Fruit fly (Drosophila melanogaster) whole organism, embryonic: Measurements from ENCODE around the gene Ifrd1.

Experiments
- Aef1 ChIP-seq: fragments of 200-800 bp; sonication (Bioruptor generic); IDR thresholded peaks from 3 replicates; pipeline ENCODE4 v1.3.6; 2022; ENCODE audit warnings: missing biosample characterization, missing genetic modification characterization
- Asciz ChIP-seq: fragments of 200-800 bp; sonication (Bioruptor generic); optimal IDR thresholded peaks from 2 replicates; lab custom pipeline; 2017; ENCODE audit warnings: missing biosample characterization, mild to moderate bottlenecking, missing genetic modification characterization, missing genetic modification reagents
- Atf3 ChIP-seq: fragments of 200-800 bp; sonication (Bioruptor generic); optimal IDR thresholded peaks from 3 replicates; lab custom pipeline; 2016; ENCODE audit warnings: missing biosample characterization, missing genetic modification characterization
- Atf6 ChIP-seq: fragments of 200-800 bp; sonication (Bioruptor generic); IDR thresholded peaks from 2 replicates; pipeline ENCODE4 v1.3.6; 2022; ENCODE audit warnings: missing biosample characterization, missing genetic modification characterization
- CG10209 ChIP-seq: fragments of 200-800 bp; sonication (Bioruptor generic); optimal IDR thresholded peaks from 3 replicates; lab custom pipeline; 2017; ENCODE audit warnings: missing biosample characterization, mild to moderate bottlenecking, missing genetic modification characterization, missing genetic modification reagents
- CG10366 ChIP-seq: fragments of 200-800 bp; sonication (Bioruptor generic); IDR thresholded peaks from 2 replicates; pipeline ENCODE4 v1.3.6; 2022; ENCODE audit warnings: missing biosample characterization, missing genetic modification characterization
- CG10654 ChIP-seq: fragments of 200-800 bp; sonication (Bioruptor generic); optimal IDR thresholded peaks from 2 replicates; lab custom pipeline; 2016; ENCODE audit warnings: missing biosample characterization, missing genetic modification characterization
- CG10979 ChIP-seq: fragments of 200-800 bp; sonication (Bioruptor generic); optimal IDR thresholded peaks from 2 replicates; lab custom pipeline; 2018; ENCODE audit warnings: missing biosample characterization, mild to moderate bottlenecking, missing genetic modification characterization, moderate library complexity
- CG11504 ChIP-seq: fragments of 200-800 bp; sonication (Bioruptor generic); optimal IDR thresholded peaks from 3 replicates; lab custom pipeline; 2019; ENCODE audit warnings: missing biosample characterization, mild to moderate bottlenecking, missing genetic modification characterization, moderate library complexity
- CG12659 ChIP-seq: fragments of 200-800 bp; sonication (Bioruptor generic); optimal IDR thresholded peaks from 3 replicates; lab custom pipeline; 2017; ENCODE audit warnings: mild to moderate bottlenecking, missing biosample characterization, missing genetic modification reagents, missing genetic modification characterization
- CG1529 ChIP-seq: fragments of 200-800 bp; sonication (Bioruptor generic); optimal IDR thresholded peaks from 3 replicates; lab custom pipeline; 2018; ENCODE audit warnings: missing biosample characterization, missing genetic modification characterization
- CG17385 ChIP-seq: fragments of 200-800 bp; sonication (Bioruptor generic); optimal IDR thresholded peaks from 3 replicates; lab custom pipeline; 2018; ENCODE audit warnings: missing biosample characterization, mild to moderate bottlenecking, missing genetic modification characterization
- CG1832 ChIP-seq: fragments of 200-800 bp; sonication (Bioruptor generic); optimal IDR thresholded peaks from 2 replicates; lab custom pipeline; 2017; ENCODE audit warnings: missing biosample characterization, mild to moderate bottlenecking, missing genetic modification characterization, inconsistent platforms
- CG2120 ChIP-seq: fragments of 200-800 bp; sonication (Bioruptor generic); optimal IDR thresholded peaks from 3 replicates; lab custom pipeline; 2016; ENCODE audit warnings: missing biosample characterization, missing genetic modification characterization
- CG30020 ChIP-seq: fragments of 200-800 bp; optimal IDR thresholded peaks from 2 replicates; lab custom pipeline; 2019; ENCODE audit warnings: missing biosample characterization, mild to moderate bottlenecking, missing genetic modification characterization, moderate library complexity
- CG30403 ChIP-seq: fragments of 200-800 bp; sonication (Bioruptor generic); optimal IDR thresholded peaks from 3 replicates; lab custom pipeline; 2016; ENCODE audit warnings: missing biosample characterization, missing genetic modification characterization
- CG4424 ChIP-seq: fragments of 200-800 bp; sonication (Bioruptor generic); optimal IDR thresholded peaks from 3 replicates; lab custom pipeline; 2016; ENCODE audit warnings: missing biosample characterization, missing genetic modification characterization
- CG4730 ChIP-seq: fragments of 200-800 bp; sonication (Bioruptor generic); IDR thresholded peaks from 2 replicates; pipeline ENCODE4 v1.3.6; 2022; ENCODE audit warnings: missing biosample characterization, missing genetic modification characterization
- CG6813 ChIP-seq: fragments of 200-800 bp; sonication (Bioruptor generic); optimal IDR thresholded peaks from 2 replicates; lab custom pipeline; 2017; ENCODE audit warnings: missing biosample characterization, missing genetic modification characterization, mild to moderate bottlenecking, moderate library complexity, missing genetic modification reagents
- CG8388 ChIP-seq: fragments of 200-800 bp; sonication (Bioruptor generic); optimal IDR thresholded peaks from 2 replicates; lab custom pipeline; 2019; ENCODE audit warnings: missing biosample characterization, mild to moderate bottlenecking, missing genetic modification characterization, moderate library complexity
- CHES-1-like ChIP-seq: fragments of 200-800 bp; sonication (Bioruptor generic); optimal IDR thresholded peaks from 2 replicates; lab custom pipeline; 2016; ENCODE audit warnings: missing biosample characterization, missing genetic modification characterization
- HHEX ChIP-seq: fragments of 200-800 bp; sonication (Bioruptor generic); optimal IDR thresholded peaks from 3 replicates; lab custom pipeline; 2017; ENCODE audit warnings: missing biosample characterization, mild to moderate bottlenecking, missing genetic modification characterization, missing genetic modification reagents
- Hmr ChIP-seq: fragments of 200-800 bp; sonication (Bioruptor generic); optimal IDR thresholded peaks from 3 replicates; lab custom pipeline; 2017; ENCODE audit warnings: mild to moderate bottlenecking, missing biosample characterization, missing genetic modification reagents, missing genetic modification characterization
- Hr78 ChIP-seq, 2 experiments: fragments of 200-800 bp in 1 of 2; fragments of >200 bp in 1 of 2; sonication (Bioruptor generic) in 1 of 2; optimal IDR thresholded peaks; 2 replicates each; lab custom pipeline; 2017 to 2019; ENCODE audit warnings: missing biosample characterization in 2 of 2, missing genetic modification characterization in 2 of 2, mild to moderate bottlenecking in 1 of 2, moderate library complexity in 1 of 2
- Myb ChIP-seq: fragments of 200-800 bp; sonication (Bioruptor generic); optimal IDR thresholded peaks from 2 replicates; lab custom pipeline; 2016; ENCODE audit warnings: missing biosample characterization, missing genetic modification characterization
- Xbp1 ChIP-seq: fragments of 200-800 bp; sonication (Bioruptor generic); optimal IDR thresholded peaks from 3 replicates; lab custom pipeline; 2016; ENCODE audit warnings: missing biosample characterization, mild to moderate bottlenecking, missing genetic modification characterization
- chm ChIP-seq: fragments of 200-800 bp; sonication (Bioruptor generic); IDR thresholded peaks from 2 replicates; pipeline ENCODE4 v1.3.6; 2022; ENCODE audit warnings: missing biosample characterization, missing genetic modification characterization
- ci ChIP-seq: fragments of 200-800 bp; sonication (Bioruptor generic); IDR thresholded peaks from 3 replicates; pipeline ENCODE4 v1.3.6; 2022; ENCODE audit warnings: missing biosample characterization, missing genetic modification characterization
- dimm ChIP-seq: fragments of 200-800 bp; sonication (Bioruptor generic); IDR thresholded peaks from 2 replicates; pipeline ENCODE4 v1.3.6; 2022; ENCODE audit warnings: missing biosample characterization, missing genetic modification characterization
- dmrt99B ChIP-seq: fragments of 200-800 bp; sonication (Bioruptor generic); optimal IDR thresholded peaks from 2 replicates; lab custom pipeline; 2018; ENCODE audit warnings: missing biosample characterization, mild to moderate bottlenecking, missing genetic modification characterization, moderate library complexity
- esg ChIP-seq: fragments of 200-800 bp; sonication (Bioruptor generic); conservative IDR thresholded peaks from 2 replicates; pipeline ENCODE4 v1.3.6; 2022; ENCODE audit warnings: missing biosample characterization, missing genetic modification characterization
- ewg ChIP-seq: fragments of 200-800 bp; sonication (Bioruptor generic); optimal IDR thresholded peaks from 3 replicates; lab custom pipeline; 2017; ENCODE audit warnings: mild to moderate bottlenecking, missing biosample characterization, missing genetic modification reagents, missing genetic modification characterization
- fd96Cb ChIP-seq: fragments of 200-800 bp; sonication (Bioruptor generic); optimal IDR thresholded peaks from 2 replicates; lab custom pipeline; 2018; ENCODE audit warnings: missing biosample characterization, mild to moderate bottlenecking, missing genetic modification characterization, moderate library complexity
- grau ChIP-seq: fragments of 200-800 bp; optimal IDR thresholded peaks from 3 replicates; lab custom pipeline; 2019; ENCODE audit warnings: missing biosample characterization, mild to moderate bottlenecking, missing genetic modification characterization, moderate library complexity
- hkb ChIP-seq, 2 experiments: fragments of 200-800 bp in 1 of 2; fragments of >200 bp in 1 of 2; sonication (Bioruptor generic) in 1 of 2; IDR thresholded peaks in 1 of 2; optimal IDR thresholded peaks in 1 of 2; 2 replicates each; pipeline versions ENCODE4 v1.3.6 to Lab custom; 2017 to 2022; ENCODE audit warnings: missing biosample characterization in 1 of 2, missing genetic modification characterization in 1 of 2
- ken ChIP-seq: fragments of 200-800 bp; sonication (Bioruptor generic); IDR thresholded peaks from 3 replicates; pipeline ENCODE4 v1.3.6; 2022; ENCODE audit warnings: missing biosample characterization, missing genetic modification characterization
- lbe ChIP-seq: fragments of 200-800 bp; sonication (Bioruptor generic); optimal IDR thresholded peaks from 2 replicates; lab custom pipeline; 2016; ENCODE audit warnings: missing biosample characterization, mild to moderate bottlenecking, missing genetic modification characterization
- lilli ChIP-seq: fragments of 200-800 bp; sonication (Bioruptor generic); optimal IDR thresholded peaks from 3 replicates; lab custom pipeline; 2016; ENCODE audit warnings: missing biosample characterization, missing genetic modification characterization
- mirr ChIP-seq: fragments of 200-800 bp; sonication (Bioruptor generic); optimal IDR thresholded peaks from 3 replicates; lab custom pipeline; 2018; ENCODE audit warnings: missing biosample characterization, mild to moderate bottlenecking, missing genetic modification characterization
- phol ChIP-seq: fragments of 200-800 bp; sonication (Bioruptor generic); optimal IDR thresholded peaks from 3 replicates; lab custom pipeline; 2018; ENCODE audit warnings: missing biosample characterization, mild to moderate bottlenecking, missing genetic modification characterization, moderate library complexity
- psq ChIP-seq: fragments of 200-800 bp; sonication (Bioruptor generic); optimal IDR thresholded peaks from 2 replicates; lab custom pipeline; 2017; ENCODE audit warnings: missing biosample characterization, missing genetic modification characterization
- row ChIP-seq: fragments of 200-800 bp; sonication (Bioruptor generic); IDR thresholded peaks from 3 replicates; pipeline ENCODE4 v1.3.6; 2022; ENCODE audit warnings: missing biosample characterization, missing genetic modification characterization
- sd ChIP-seq: fragments of 200-800 bp; sonication (Bioruptor generic); optimal IDR thresholded peaks from 3 replicates; lab custom pipeline; 2018; ENCODE audit warnings: missing biosample characterization, mild to moderate bottlenecking, missing genetic modification characterization, moderate library complexity
- sima ChIP-seq: fragments of 200-800 bp; sonication (Bioruptor generic); optimal IDR thresholded peaks from 2 replicates; lab custom pipeline; 2016; ENCODE audit warnings: missing biosample characterization, missing genetic modification characterization
- slbo ChIP-seq: fragments of 200-800 bp; sonication (Bioruptor generic); IDR thresholded peaks from 2 replicates; pipeline ENCODE4 v1.3.6; 2022; ENCODE audit warnings: missing biosample characterization, missing genetic modification characterization
- slou ChIP-seq: fragments of 200-800 bp; sonication (Bioruptor generic); optimal IDR thresholded peaks from 3 replicates; lab custom pipeline; 2016; ENCODE audit warnings: missing biosample characterization, missing genetic modification characterization
- ssp ChIP-seq: fragments of 200-800 bp; sonication (Bioruptor generic); IDR thresholded peaks from 2 replicates; pipeline ENCODE4 v1.3.6; 2022; ENCODE audit warnings: missing biosample characterization, missing genetic modification characterization
- tgo ChIP-seq: fragments of 200-800 bp; sonication (Bioruptor generic); IDR thresholded peaks from 3 replicates; pipeline ENCODE4 v1.3.6; 2022; ENCODE audit warnings: missing biosample characterization, missing genetic modification characterization
- ttk ChIP-seq: fragments of 200-800 bp; sonication (Bioruptor generic); IDR thresholded peaks from 2 replicates; pipeline ENCODE4 v2.1.2; 2022; ENCODE audit warnings: missing biosample characterization, missing genetic modification characterization
- unpg ChIP-seq: fragments of 200-800 bp; sonication (Bioruptor generic); optimal IDR thresholded peaks from 3 replicates; lab custom pipeline; 2018; ENCODE audit warnings: missing biosample characterization, mild to moderate bottlenecking, missing genetic modification characterization, moderate library complexity

The Ifrd1 gene

DNA sequence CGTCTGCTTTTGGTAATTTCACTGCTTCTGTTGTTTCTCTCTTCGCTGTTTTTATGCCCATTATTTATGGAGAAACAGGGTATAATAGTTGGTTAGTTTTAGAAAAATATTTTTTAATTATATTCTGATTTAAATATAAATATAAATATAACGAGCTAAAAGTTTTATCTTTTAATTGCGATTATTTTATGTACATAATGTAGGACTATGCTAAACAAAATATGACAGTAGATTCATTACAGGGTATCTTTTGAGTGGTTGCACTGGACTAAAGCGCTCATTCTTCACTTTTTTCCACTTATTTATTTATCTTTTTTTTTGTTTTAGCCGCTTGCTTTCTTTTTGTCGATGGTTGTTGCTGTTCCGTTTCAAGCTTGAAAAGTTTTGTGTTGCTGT is 30.8 kb upstream of the Ifrd1 start (continued):
- peak; percentile 76 for TF ChIP-seq CG11504
- peak; percentile 24; the same call in 1 of the 2 replicates for TF ChIP-seq esg (GFP tag; lab: Robert Waterston, UW)
- peak; percentile 75 for TF ChIP-seq row (GFP tag; lab: Robert Waterston, UW)
- TF ChIP-seq lbe (GFP tag; lab: Kevin White, UChicago): no peak
- TF ChIP-seq CG12659 (GFP tag; lab: Kevin White, UChicago): peak; percentile 40
- TF ChIP-seq CG4730: 0 out of 2 replicates have a peak, but pooled peaks have one; percentile 12
- no peak for TF ChIP-seq chm (GFP tag; lab: Robert Waterston, UW)
- no peak for TF ChIP-seq Atf3 (GFP tag; lab: Kevin White, UChicago)
- peak; percentile 40 for TF ChIP-seq fd96Cb (tag; lab: Kevin White, UChicago)
- peak; percentile 49 for TF ChIP-seq CG8388 (GFP tag; lab: Kevin White, UChicago)
- TF ChIP-seq dimm (GFP tag; lab: Robert Waterston, UW): peak; percentile 24; the same call in 1 of the 2 replicates
- peak; percentile 34 for TF ChIP-seq CG2120 (GFP tag; lab: Kevin White, UChicago)
- no peak for TF ChIP-seq CG1832 (GFP tag; lab: Kevin White, UChicago)
- peak; percentile 65 for TF ChIP-seq psq (GFP tag; lab: Kevin White, UChicago)
- peak; percentile 43 for TF ChIP-seq grau (tag; lab: Kevin White, UChicago)
- no peak for TF ChIP-seq Myb (GFP tag; lab: Kevin White, UChicago)
- no peak for TF ChIP-seq mirr (GFP tag; lab: Kevin White, UChicago)
- peak; percentile 58; the same call in 1 of the 2 replicates for TF ChIP-seq Atf6
- TF ChIP-seq slou (GFP tag; lab: Kevin White, UChicago): no peak
- TF ChIP-seq Xbp1: peak; percentile 42
- peak; percentile 23 for TF ChIP-seq CG10654 (GFP tag; lab: Kevin White, UChicago)
- no peak for TF ChIP-seq sima (GFP tag; lab: Kevin White, UChicago)
- TF ChIP-seq CG30020 (tag; lab: Kevin White, UChicago): no peak
- TF ChIP-seq CG17385 (GFP tag; lab: Kevin White, UChicago): peak; percentile 56
- peak; percentile 38 for TF ChIP-seq Hmr (GFP tag; lab: Kevin White, UChicago)
- peak; percentile 48 for TF ChIP-seq unpg
- TF ChIP-seq dmrt99B (tag; lab: Kevin White, UChicago): peak; percentile 80
- peak; percentile 6 for TF ChIP-seq sd (tag; lab: Kevin White, UChicago)
- TF ChIP-seq CG6813: no peak
- peak; percentile 33 for TF ChIP-seq Asciz (GFP tag; lab: Kevin White, UChicago)
- peak; percentile 56 for TF ChIP-seq CG30403
- TF ChIP-seq CG10366 (GFP tag; lab: Robert Waterston, UW): peak; percentile 60
- TF ChIP-seq slbo (GFP tag; lab: Robert Waterston, UW): peak; percentile 71; the same call in 1 of the 2 replicates
- peak; percentile 26 for TF ChIP-seq HHEX (GFP tag; lab: Kevin White, UChicago)
- no peak for TF ChIP-seq hkb (optimal IDR thresholded peaks at IDR 0.05; lab: Kevin White, UChicago)
- peak; percentile 66 for TF ChIP-seq hkb (GFP tag; IDR thresholded peaks at IDR 0.05; lab: Robert Waterston, UW)
- peak; percentile 40 for TF ChIP-seq ewg (GFP tag; lab: Kevin White, UChicago)
- peak; percentile 63 for TF ChIP-seq ttk
- peak; percentile 39 for TF ChIP-seq CG10209 (GFP tag; lab: Kevin White, UChicago)
- peak; percentile 53 for TF ChIP-seq phol (tag; lab: Kevin White, UChicago)
- TF ChIP-seq ci (GFP tag; lab: Robert Waterston, UW): peak; percentile 74; the same call in 2 of the 3 replicates
- 0 out of 3 replicates have a peak, but pooled peaks have one; percentile 8 for TF ChIP-seq ken (GFP tag; lab: Robert Waterston, UW)
- TF ChIP-seq lilli (GFP tag; lab: Kevin White, UChicago): peak; percentile 52
- TF ChIP-seq tgo: peak; percentile 68
- peak; percentile 20; the same call in 1 of the 3 replicates for TF ChIP-seq Aef1 (GFP tag; lab: Robert Waterston, UW)
- peak; percentile 48 for TF ChIP-seq CG10979 (tag; lab: Kevin White, UChicago)
- no peak for TF ChIP-seq Hr78 (GFP tag; optimal IDR thresholded peaks at IDR 0.05; lab: Kevin White, UChicago)
- TF ChIP-seq CHES-1-like (GFP tag; lab: Kevin White, UChicago): no peak
- TF ChIP-seq ssp (GFP tag; lab: Robert Waterston, UW): peak; percentile 41
- no peak for TF ChIP-seq CG4424 (GFP tag; lab: Kevin White, UChicago)
- peak; percentile 30 for TF ChIP-seq CG1529 (GFP tag; lab: Kevin White, UChicago)
